Fruit fly (Drosophila melanogaster): ENCODE results near the gene CG31626.

DNA sequence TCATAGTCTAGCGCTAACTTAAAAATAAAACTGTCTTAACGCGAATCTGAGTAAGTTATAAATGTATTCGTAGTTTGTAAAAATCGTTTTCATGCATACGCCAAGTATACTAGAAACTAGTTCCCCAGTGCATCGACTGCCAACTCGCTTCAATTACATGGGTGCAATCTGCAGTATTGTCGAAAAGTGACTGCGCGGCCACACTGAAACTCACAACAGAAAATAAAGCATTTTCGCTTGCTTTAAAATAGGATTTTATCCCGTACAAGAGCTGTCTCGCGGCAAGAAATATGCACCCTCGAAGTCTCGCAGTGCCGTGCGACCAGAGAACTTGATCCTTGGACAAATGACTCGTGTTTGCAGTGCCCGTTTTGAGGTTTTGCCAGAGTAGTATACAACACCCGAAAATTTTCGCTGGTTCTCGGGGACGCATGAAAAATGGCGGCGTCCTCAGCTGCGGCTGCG is 15.4 kb downstream of the CG31626 start, which contains the start of gene CG8677:
- TF ChIP-seq CG8478 (optimal IDR thresholded peaks at IDR 0.05) = no peak
- TF ChIP-seq CTCF (optimal IDR thresholded peaks at IDR 0.05) = peak; percentile 19 to 44

Measured in S2 (cell line).